Fruit fly (Drosophila melanogaster) Kc167 (cell line): ENCODE measurements around the gene mTor.

ENCODE experiments used
- h ChIP-seq: fragments of >200 bp; optimal IDR thresholded peaks from 3 replicates; lab custom pipeline; 2018; ENCODE audit warnings: missing external identifiers
- insv ChIP-seq: fragments of >200 bp; optimal IDR thresholded peaks from 3 replicates; lab custom pipeline; 2018; ENCODE audit warnings: missing external identifiers
- psq ChIP-seq: fragments of >200 bp; optimal IDR thresholded peaks from 2 replicates; lab custom pipeline; 2017; ENCODE audit warnings: missing external identifiers

dm6 chr2L:12982107-12982506 lies 22.2 kb upstream of the mTor start:
- TF ChIP-seq psq (lab: Kevin White, UChicago) (no peak), h (no peak), insv (lab: Kevin White, UChicago) (no peak)
